Fruit fly (Drosophila melanogaster) whole organism, pupa: ENCODE data around the gene RNF220.
A peak's percentile ranks its signal among the peaks of the same experiment; 100 is the strongest.

Source experiments
- CG10348 ChIP-seq: fragments of 200-800 bp; sonication (Bioruptor generic); IDR thresholded peaks from 2 replicates; pipeline ENCODE4 v1.3.6; 2022; ENCODE audit warnings: missing biosample characterization, missing genetic modification characterization
- CG14655 ChIP-seq: fragments of 200-800 bp; sonication (Bioruptor generic); optimal IDR thresholded peaks from 3 replicates; lab custom pipeline; 2017; ENCODE audit warnings: mild to moderate bottlenecking, missing biosample characterization, missing genetic modification reagents, missing genetic modification characterization
- CG15710 ChIP-seq: fragments of 200-800 bp; sonication (Bioruptor generic); optimal IDR thresholded peaks from 2 replicates; lab custom pipeline; 2018; ENCODE audit warnings: missing biosample characterization, mild to moderate bottlenecking, missing genetic modification characterization, moderate library complexity
- CG17806 ChIP-seq: fragments of 200-800 bp; sonication (Bioruptor generic); optimal IDR thresholded peaks from 2 replicates; lab custom pipeline; 2018; ENCODE audit warnings: missing biosample characterization, mild to moderate bottlenecking, missing genetic modification characterization, moderate library complexity
- CG4496 ChIP-seq: fragments of 200-800 bp; sonication (Bioruptor generic); IDR thresholded peaks from 3 replicates; pipeline ENCODE4 v1.3.6; 2022; ENCODE audit warnings: missing biosample characterization, missing genetic modification characterization
- CG8159 ChIP-seq: fragments of 200-800 bp; sonication (Bioruptor generic); optimal IDR thresholded peaks from 3 replicates; lab custom pipeline; 2018; ENCODE audit warnings: missing biosample characterization, mild to moderate bottlenecking, missing genetic modification characterization, moderate library complexity
- EcR ChIP-seq: fragments of 200-800 bp; sonication (Bioruptor generic); optimal IDR thresholded peaks from 3 replicates; lab custom pipeline; 2019; ENCODE audit warnings: missing biosample characterization, missing genetic modification characterization, mild to moderate bottlenecking, moderate library complexity, missing genetic modification reagents
- Ets98B ChIP-seq: fragments of 200-800 bp; sonication (Bioruptor generic); IDR thresholded peaks from 2 replicates; pipeline ENCODE4 v1.3.6; 2022; ENCODE audit warnings: missing biosample characterization, missing genetic modification characterization
- Pif1A ChIP-seq: fragments of 200-800 bp; sonication (Bioruptor generic); optimal IDR thresholded peaks from 3 replicates; lab custom pipeline; 2016; ENCODE audit warnings: missing biosample characterization, missing genetic modification characterization
- fd96Ca ChIP-seq: fragments of 200-800 bp; sonication (Bioruptor generic); IDR thresholded peaks from 3 replicates; pipeline ENCODE4 v1.3.6; 2022; ENCODE audit warnings: missing biosample characterization, missing genetic modification characterization
- gl ChIP-seq: fragments of 200-800 bp; sonication (Bioruptor generic); optimal IDR thresholded peaks from 2 replicates; lab custom pipeline; 2018; ENCODE audit warnings: missing biosample characterization, mild to moderate bottlenecking, missing genetic modification characterization
- rn ChIP-seq: fragments of 200-800 bp; sonication (Bioruptor generic); IDR thresholded peaks from 2 replicates; pipeline ENCODE4 v1.3.6; 2022; ENCODE audit warnings: missing biosample characterization, missing genetic modification characterization

Gene RNF220

DNA sequence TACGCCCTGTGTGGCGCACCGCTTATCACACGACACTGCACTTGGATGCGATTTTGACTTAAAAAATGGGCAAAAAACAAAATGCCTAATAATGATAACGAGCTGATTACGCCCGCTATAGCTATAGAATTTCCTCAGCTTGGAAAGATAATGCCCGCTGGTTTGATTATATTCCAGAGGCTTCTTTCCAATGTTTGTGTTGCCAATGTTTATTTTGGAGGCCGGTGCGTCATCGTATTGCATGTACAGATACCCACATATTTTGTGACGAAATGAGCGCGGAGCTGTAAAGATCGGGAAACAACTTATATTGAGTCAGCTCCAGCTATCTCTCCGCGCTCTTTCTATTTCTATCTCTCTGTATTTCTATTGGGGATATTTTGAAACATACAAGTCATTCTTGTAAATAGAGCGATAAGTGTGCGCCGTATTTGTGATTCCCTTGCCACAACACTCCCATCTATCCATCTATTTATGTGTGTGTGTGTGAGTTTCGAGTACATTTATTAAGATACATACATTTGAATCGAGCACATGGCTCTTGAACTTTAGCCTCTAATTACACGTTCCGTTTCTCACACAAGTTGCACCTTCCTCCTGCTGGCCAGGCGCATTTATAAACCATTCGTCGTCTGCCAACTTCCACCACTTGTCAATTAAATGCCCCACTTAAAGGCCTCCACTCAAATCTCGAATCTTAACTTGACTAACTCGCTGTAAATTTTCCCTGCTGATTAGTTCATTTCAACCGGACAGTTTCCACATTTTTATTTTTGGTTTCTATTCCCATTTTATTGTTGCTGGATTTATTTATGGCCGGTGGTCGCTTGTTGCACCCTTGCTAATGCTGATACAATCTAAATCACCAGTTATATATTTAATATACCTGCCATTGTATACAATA lies 41.9 kb downstream of the RNF220 start:
- no peak for TF ChIP-seq gl
- no peak for TF ChIP-seq EcR (GFP tag; lab: Kevin White, UChicago)
- no peak for TF ChIP-seq fd96Ca (GFP tag; lab: Robert Waterston, UW)
- TF ChIP-seq Ets98B (GFP tag; lab: Robert Waterston, UW), result no peak
- TF ChIP-seq CG14655 (GFP tag; lab: Kevin White, UChicago), result no peak
- TF ChIP-seq Pif1A, result no peak
- no peak for TF ChIP-seq CG17806 (tag; lab: Kevin White, UChicago)
- no peak for TF ChIP-seq CG15710 (tag; lab: Kevin White, UChicago)
- TF ChIP-seq rn (GFP tag; lab: Robert Waterston, UW), result no peak
- no peak for TF ChIP-seq CG4496 (GFP tag; lab: Robert Waterston, UW)
- TF ChIP-seq CG8159 (tag; lab: Kevin White, UChicago), result no peak

DNA sequence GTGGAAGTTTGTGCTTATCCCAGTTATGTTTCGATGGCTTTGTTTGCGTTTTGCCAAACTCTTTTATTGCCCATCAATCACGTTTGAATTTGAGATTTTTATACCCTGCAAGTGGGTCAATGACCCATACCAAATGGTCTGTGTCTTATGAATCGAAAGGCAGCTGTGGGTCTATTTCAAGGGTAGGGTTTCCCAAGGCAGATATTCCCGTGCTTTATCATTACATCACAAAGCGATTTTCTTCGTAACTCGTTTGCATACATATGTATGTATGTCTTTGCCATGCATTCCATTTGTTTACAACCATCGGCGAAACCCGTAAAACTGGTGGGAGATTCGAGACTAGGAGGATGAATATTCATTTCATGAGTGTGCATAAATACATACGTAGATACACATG lies 50.8 kb downstream of the RNF220 start:
- TF ChIP-seq CG10348 (GFP tag; lab: Robert Waterston, UW) (no peak), Pif1A (no peak), EcR (GFP tag; lab: Kevin White, UChicago) (peak; percentile 81)
